Fruit fly (Drosophila melanogaster) Kc167 (cell line): Measurements from ENCODE around the gene kek6.

Source experiments
- Myc ChIP-seq: fragments of >200 bp; optimal IDR thresholded peaks from 2 replicates; lab custom pipeline; 2017; ENCODE audit warnings: missing external identifiers
- Sin3A ChIP-seq: fragments of >200 bp; optimal IDR thresholded peaks from 2 replicates; lab custom pipeline; 2018; ENCODE audit warnings: missing external identifiers
- h ChIP-seq: fragments of >200 bp; optimal IDR thresholded peaks from 3 replicates; lab custom pipeline; 2018; ENCODE audit warnings: missing external identifiers
- insv ChIP-seq: fragments of >200 bp; optimal IDR thresholded peaks from 3 replicates; lab custom pipeline; 2018; ENCODE audit warnings: missing external identifiers
- psq ChIP-seq: fragments of >200 bp; optimal IDR thresholded peaks from 2 replicates; lab custom pipeline; 2017; ENCODE audit warnings: missing external identifiers
- ttk ChIP-seq: sonication (Bioruptor generic); optimal IDR thresholded peaks from 2 replicates; lab custom pipeline; 2017; ENCODE audit warnings: missing external identifiers

DNA sequence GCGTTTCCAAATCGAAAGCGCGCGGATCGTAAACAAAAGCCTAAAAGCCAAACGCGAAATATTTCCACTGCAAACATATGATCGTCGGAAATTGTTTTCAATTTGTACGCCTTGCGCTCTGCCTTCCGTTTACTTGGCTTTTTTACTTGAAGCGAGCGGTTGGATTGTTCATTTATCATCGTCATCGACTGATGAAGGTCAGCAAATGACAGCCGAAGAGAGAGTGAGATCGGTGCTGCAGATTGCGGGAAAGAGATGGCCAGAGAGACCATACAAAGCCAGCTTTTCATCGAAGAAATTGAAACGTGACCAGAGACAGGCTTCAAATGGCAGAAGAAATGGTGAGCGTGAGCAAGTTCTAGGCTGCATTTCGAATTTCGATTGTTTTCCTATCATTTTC is 16.1 kb upstream of the kek6 start:
- TF ChIP-seq psq (no peak), h (no peak), Myc (lab: Kevin White, UChicago) (no peak), Sin3A (lab: Kevin White, UChicago) (no peak), ttk (lab: Kevin White, UChicago) (no peak), insv (lab: Kevin White, UChicago) (no peak)
